Worm (Caenorhabditis elegans) whole organism, L4 larva: ENCODE measurements around the gene pdfr-1.
A peak's percentile ranks its signal among the peaks of the same experiment; 100 is the strongest.

Source experiments
- F37D6.2 ChIP-seq: sonication (generic microtip); optimal IDR thresholded peaks from 2 replicates; lab custom pipeline; 2016; ENCODE audit warnings: mild to moderate bottlenecking, missing genetic modification characterization, missing compliant biosample characterization
- F49E8.2 ChIP-seq: sonication (generic microtip); optimal IDR thresholded peaks from 2 replicates; lab custom pipeline; 2016; ENCODE audit warnings: missing compliant biosample characterization, mild to moderate bottlenecking, missing genetic modification characterization, borderline replicate concordance
- T26A8.4 ChIP-seq: fragments of 200-800 bp; sonication (Bioruptor generic); IDR thresholded peaks from 2 replicates; pipeline ENCODE4 v1.3.6; 2022; ENCODE audit warnings: missing genetic modification characterization, missing compliant biosample characterization
- Y105C5A.15 ChIP-seq: fragments of 200-800 bp; sonication (Bioruptor generic); IDR thresholded peaks from 2 replicates; pipeline ENCODE4 v1.3.6; 2022; ENCODE audit warnings: missing genetic modification characterization, missing compliant biosample characterization
- Y48G9A.11 ChIP-seq: fragments of 200-800 bp; sonication (Bioruptor generic); IDR thresholded peaks from 2 replicates; pipeline ENCODE4 v1.3.6; 2022; ENCODE audit warnings: missing genetic modification reagents, missing genetic modification characterization, missing compliant biosample characterization
- aha-1 ChIP-seq: fragments of 150-350 bp; peaks from one replicate; lab custom pipeline; 2014; ENCODE audit warnings: missing biosample characterization, missing genetic modification characterization
- aly-2 ChIP-seq: sonication (generic microtip); optimal IDR thresholded peaks from 2 replicates; lab custom pipeline; 2018; ENCODE audit warnings: missing biosample characterization, missing genetic modification characterization
- ama-1 ChIP-seq: fragments of 150-350 bp; optimal IDR thresholded peaks from 2 replicates; lab custom pipeline; 2014; ENCODE audit warnings: inconsistent platforms, mixed read lengths
- ceh-28 ChIP-seq: fragments of 150-350 bp; optimal IDR thresholded peaks from 2 replicates; lab custom pipeline; 2014; ENCODE audit warnings: missing biosample characterization, missing genetic modification reagents, missing genetic modification characterization
- ceh-62 ChIP-seq: sonication (generic microtip); optimal IDR thresholded peaks from 2 replicates; lab custom pipeline; 2017; ENCODE audit warnings: missing biosample characterization, missing genetic modification characterization
- ceh-82 ChIP-seq: sonication (generic microtip); optimal IDR thresholded peaks from 2 replicates; lab custom pipeline; 2017; ENCODE audit warnings: missing biosample characterization, missing genetic modification characterization
- ctbp-1 ChIP-seq: fragments of 200-800 bp; sonication (Bioruptor generic); IDR thresholded peaks from 2 replicates; pipeline ENCODE4 v1.3.6; 2022; ENCODE audit warnings: missing genetic modification reagents, missing genetic modification characterization, missing compliant biosample characterization
- daf-16 ChIP-seq, 3 experiments: sonication (generic microtip); optimal IDR thresholded peaks; 2 replicates each; lab custom pipeline; 2016 to 2017; ENCODE audit warnings: missing genetic modification characterization in 3 of 3, missing genetic modification reagents in 3 of 3, mild to moderate bottlenecking in 2 of 3, missing compliant biosample characterization in 2 of 3, missing biosample characterization in 1 of 3, moderate library complexity in 1 of 3
- daf-8 ChIP-seq: fragments of 200-800 bp; sonication (Bioruptor generic); IDR thresholded peaks from 2 replicates; pipeline ENCODE4 v1.3.6; 2022; ENCODE audit warnings: missing genetic modification characterization, missing compliant biosample characterization
- dmd-6 ChIP-seq: fragments of 200-800 bp; sonication (Bioruptor generic); IDR thresholded peaks from 2 replicates; pipeline ENCODE4 v1.3.6; 2022; ENCODE audit warnings: missing genetic modification reagents, missing genetic modification characterization, missing compliant biosample characterization
- dmd-8 ChIP-seq: fragments of 200-800 bp; sonication (Bioruptor generic); IDR thresholded peaks from 2 replicates; pipeline ENCODE4 v1.3.6; 2022; ENCODE audit warnings: missing genetic modification characterization, missing compliant biosample characterization
- dve-1 ChIP-seq: sonication (generic microtip); optimal IDR thresholded peaks from 2 replicates; lab custom pipeline; 2017; ENCODE audit warnings: antibody characterized with exemption, mild to moderate bottlenecking, missing genetic modification characterization, missing compliant biosample characterization; ENCODE audit not compliant: insufficient read depth
- egl-27 ChIP-seq: sonication (generic microtip); optimal IDR thresholded peaks from 3 replicates; lab custom pipeline; 2017; ENCODE audit warnings: missing biosample characterization, missing genetic modification reagents, missing genetic modification characterization
- egl-43 ChIP-seq: fragments of 200-800 bp; sonication (Bioruptor generic); IDR thresholded peaks from 2 replicates; pipeline ENCODE4 v1.3.6; 2022; ENCODE audit warnings: missing genetic modification reagents, missing genetic modification characterization, missing compliant biosample characterization
- fos-1 ChIP-seq: fragments of 150-350 bp; optimal IDR thresholded peaks from 2 replicates; lab custom pipeline; 2014; ENCODE audit warnings: missing biosample characterization, missing genetic modification characterization
- gei-8 ChIP-seq: fragments of 200-800 bp; sonication (Bioruptor generic); optimal IDR thresholded peaks from 2 replicates; lab custom pipeline; 2018; ENCODE audit warnings: mild to moderate bottlenecking, missing genetic modification characterization, missing compliant biosample characterization
- hlh-30 ChIP-seq: sonication (generic microtip); optimal IDR thresholded peaks from 2 replicates; lab custom pipeline; 2017; ENCODE audit warnings: antibody characterized with exemption, mild to moderate bottlenecking, missing genetic modification characterization, missing compliant biosample characterization; ENCODE audit not compliant: insufficient read depth
- jun-1 ChIP-seq: fragments of 150-350 bp; optimal IDR thresholded peaks from 2 replicates; lab custom pipeline; 2014; ENCODE audit warnings: missing biosample characterization, missing genetic modification reagents, missing genetic modification characterization
- lin-1 ChIP-seq: fragments of 200-800 bp; sonication (Bioruptor generic); IDR thresholded peaks from 2 replicates; pipeline ENCODE4 v1.3.6; 2022; ENCODE audit warnings: missing genetic modification reagents, missing genetic modification characterization, missing compliant biosample characterization
- lin-13 ChIP-seq: fragments of 150-350 bp; optimal IDR thresholded peaks from 2 replicates; lab custom pipeline; 2014; ENCODE audit warnings: missing biosample characterization, missing genetic modification reagents, missing genetic modification characterization
- lin-15B ChIP-seq: fragments of 150-350 bp; sonication (generic microtip); optimal IDR thresholded peaks from 3 replicates; lab custom pipeline; 2014; ENCODE audit warnings: missing biosample characterization, missing genetic modification characterization
- lin-29 ChIP-seq: fragments of 200-800 bp; sonication (Bioruptor generic); IDR thresholded peaks from 2 replicates; pipeline ENCODE4 v1.3.6; 2022; ENCODE audit warnings: missing genetic modification reagents, missing genetic modification characterization, missing compliant biosample characterization
- lir-3 ChIP-seq: sonication (generic microtip); optimal IDR thresholded peaks from 2 replicates; lab custom pipeline; 2016; ENCODE audit warnings: mild to moderate bottlenecking, missing genetic modification characterization, missing compliant biosample characterization
- madf-5 ChIP-seq, 2 experiments: fragments of 200-800 bp; sonication (Bioruptor generic); IDR thresholded peaks; 2 replicates each; pipeline ENCODE4 v1.3.6; 2022; ENCODE audit warnings: missing compliant biosample characterization in 2 of 2, missing genetic modification characterization in 2 of 2
- mes-2 ChIP-seq: sonication (generic microtip); optimal IDR thresholded peaks from 2 replicates; lab custom pipeline; 2016; ENCODE audit warnings: missing genotype, mild to moderate bottlenecking, missing genetic modification characterization, missing compliant biosample characterization; ENCODE audit not compliant: poor library complexity, severe bottlenecking
- nhr-10 ChIP-seq: fragments of 150-350 bp; optimal IDR thresholded peaks from 2 replicates; lab custom pipeline; 2014; ENCODE audit warnings: missing biosample characterization, missing genetic modification characterization
- nhr-102 ChIP-seq: sonication (generic microtip); optimal IDR thresholded peaks from 2 replicates; lab custom pipeline; 2016; ENCODE audit warnings: mild to moderate bottlenecking, missing genetic modification characterization, moderate library complexity, missing compliant biosample characterization
- nhr-11 ChIP-seq: fragments of 150-350 bp; optimal IDR thresholded peaks from 2 replicates; lab custom pipeline; 2014; ENCODE audit warnings: missing biosample characterization, missing genetic modification characterization
- nhr-111 ChIP-seq: fragments of 200-800 bp; sonication (Bioruptor generic); optimal IDR thresholded peaks from 2 replicates; lab custom pipeline; 2018; ENCODE audit warnings: mild to moderate bottlenecking, missing genetic modification characterization, missing compliant biosample characterization
- nhr-237 ChIP-seq: sonication (generic microtip); optimal IDR thresholded peaks from 2 replicates; lab custom pipeline; 2017; ENCODE audit warnings: missing biosample characterization, missing genetic modification characterization
- nhr-28 ChIP-seq: fragments of 150-350 bp; optimal IDR thresholded peaks from 2 replicates; lab custom pipeline; 2014; ENCODE audit warnings: missing biosample characterization, missing genetic modification characterization
- nhr-41 ChIP-seq: fragments of 200-800 bp; sonication (Bioruptor generic); IDR thresholded peaks from 2 replicates; pipeline ENCODE4 v1.3.6; 2022; ENCODE audit warnings: missing genetic modification reagents, missing genetic modification characterization, missing compliant biosample characterization
- nhr-6 ChIP-seq: fragments of 150-350 bp; optimal IDR thresholded peaks from 2 replicates; lab custom pipeline; 2014; ENCODE audit warnings: missing biosample characterization, missing genetic modification characterization
- nhr-76 ChIP-seq: fragments of 150-350 bp; optimal IDR thresholded peaks from 2 replicates; lab custom pipeline; 2014; ENCODE audit warnings: missing biosample characterization, missing genetic modification characterization
- php-3 ChIP-seq: fragments of 200-800 bp; sonication (Bioruptor generic); IDR thresholded peaks from 2 replicates; pipeline ENCODE4 v1.3.6; 2022; ENCODE audit warnings: missing genetic modification reagents, missing genetic modification characterization, missing compliant biosample characterization
- rbr-2 ChIP-seq: sonication (generic microtip); optimal IDR thresholded peaks from 2 replicates; lab custom pipeline; 2016; ENCODE audit warnings: missing genotype, missing genetic modification characterization, missing compliant biosample characterization
- saeg-2 ChIP-seq: fragments of 200-800 bp; sonication (Bioruptor generic); IDR thresholded peaks from 2 replicates; pipeline ENCODE4 v1.3.6; 2022; ENCODE audit warnings: missing genetic modification reagents, missing genetic modification characterization, missing compliant biosample characterization
- sdz-12 ChIP-seq: fragments of 200-800 bp; sonication (Bioruptor generic); optimal IDR thresholded peaks from 2 replicates; lab custom pipeline; 2018; ENCODE audit warnings: mild to moderate bottlenecking, missing genetic modification characterization, missing compliant biosample characterization
- snpc-1.2 ChIP-seq: fragments of 200-800 bp; sonication (Bioruptor generic); IDR thresholded peaks from 2 replicates; pipeline ENCODE4 v1.3.6; 2022; ENCODE audit warnings: missing genetic modification reagents, missing genetic modification characterization, missing compliant biosample characterization
- snpc-4 ChIP-seq: fragments of 150-350 bp; optimal IDR thresholded peaks from 2 replicates; lab custom pipeline; 2014; ENCODE audit warnings: missing biosample characterization, missing genetic modification characterization
- spr-1 ChIP-seq: sonication (generic microtip); optimal IDR thresholded peaks from 2 replicates; lab custom pipeline; 2016; ENCODE audit warnings: mild to moderate bottlenecking, missing genetic modification characterization, missing compliant biosample characterization
- tag-97 ChIP-seq: fragments of 200-800 bp; sonication (Bioruptor generic); IDR thresholded peaks from 2 replicates; pipeline ENCODE4 v1.3.6; 2022; ENCODE audit warnings: missing genetic modification characterization, missing compliant biosample characterization
- unc-130 ChIP-seq: sonication (generic microtip); optimal IDR thresholded peaks from 2 replicates; lab custom pipeline; 2016; ENCODE audit warnings: missing genetic modification reagents, missing genetic modification characterization, missing compliant biosample characterization
- vab-7 ChIP-seq: fragments of 200-800 bp; sonication (Bioruptor generic); IDR thresholded peaks from 2 replicates; pipeline ENCODE4 v1.3.6; 2022; ENCODE audit warnings: missing genetic modification reagents, missing genetic modification characterization, missing compliant biosample characterization
- zip-2 ChIP-seq: fragments of 150-350 bp; optimal IDR thresholded peaks from 2 replicates; lab custom pipeline; 2014; ENCODE audit warnings: missing biosample characterization, missing genetic modification characterization
- ztf-7 ChIP-seq: fragments of 150-350 bp; optimal IDR thresholded peaks from 2 replicates; lab custom pipeline; 2014; ENCODE audit warnings: missing biosample characterization, missing genetic modification characterization

The pdfr-1 gene

DNA sequence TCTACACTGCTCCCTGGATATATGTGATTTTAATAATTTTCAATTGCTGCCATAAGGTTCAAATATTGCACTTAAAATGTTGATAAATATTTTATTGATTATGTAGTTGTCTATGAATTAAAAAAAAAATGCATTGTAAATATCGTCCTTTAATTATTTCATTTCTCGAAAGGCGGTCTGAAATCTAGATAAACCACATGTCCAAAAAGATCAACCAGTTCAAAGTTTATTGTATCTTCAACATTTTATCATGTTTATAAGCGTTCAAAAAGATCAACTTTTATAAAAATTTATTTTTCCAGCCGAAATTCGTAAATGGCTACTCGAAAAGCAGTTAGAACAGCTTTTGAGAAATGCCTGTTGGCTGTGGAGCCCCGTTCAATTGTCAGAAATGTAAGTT lies 31.9 kb downstream of the pdfr-1 start, which contains the start of gene C13B9.2:
Gene C13B9.2 (plus strand): TSS at position 301 of the 400 bp plus-strand sequence.
- TF ChIP-seq lin-1 (GFP tag; lab: Robert Waterston, UW) (no peak), mes-2 (tag; lab: Kevin White, UChicago) (no peak), saeg-2 (GFP tag; lab: Robert Waterston, UW) (no peak)
- TF ChIP-seq, all 104 proteins: peak for 0

DNA sequence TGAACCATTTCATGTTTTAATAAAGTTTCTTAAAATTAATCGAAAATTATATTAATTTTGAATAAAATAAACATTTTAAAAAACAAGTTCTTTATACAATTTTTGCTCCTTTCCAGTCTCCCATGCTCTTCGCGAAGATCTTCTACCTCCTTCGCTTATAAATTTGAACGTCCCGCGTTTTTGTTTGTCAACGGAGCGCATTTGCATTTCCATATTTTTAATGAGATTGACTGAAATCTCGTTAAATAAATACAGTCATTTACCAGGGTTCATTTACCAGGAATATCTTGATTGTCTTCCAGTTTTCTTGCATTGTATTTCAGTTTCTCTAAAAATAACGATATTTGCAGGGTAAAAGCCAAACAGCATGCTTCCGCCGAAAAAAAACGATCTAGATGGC lies 36.8 kb downstream of the pdfr-1 start, which contains the start of gene cmtr-2:
Gene cmtr-2 (plus strand): TSS at position 351 of the 400 bp plus-strand sequence.
- TF ChIP-seq lin-13 (GFP tag; lab: Kevin White, UChicago) (no peak), aha-1 (tag; lab: Kevin White, UChicago) (peak; percentile 97), egl-43 (GFP tag; lab: Robert Waterston, UW) (no peak), nhr-28 (no peak), rbr-2 (peak; percentile 12), ceh-62 (no peak), lin-29 (GFP tag; lab: Robert Waterston, UW) (no peak), aly-2 (tag; lab: Kevin White, UChicago) (no peak), F49E8.2 (tag; lab: Kevin White, UChicago) (no peak), T26A8.4 (no peak), hlh-30 (tag; lab: Kevin White, UChicago) (peak; percentile 11), zip-2 (tag; lab: Kevin White, UChicago) (no peak), gei-8 (GFP tag; lab: Kevin White, UChicago) (no peak), egl-27 (no peak), sdz-12 (no peak), nhr-76 (tag; lab: Kevin White, UChicago) (no peak), daf-8 (no peak), spr-1 (tag; lab: Kevin White, UChicago) (no peak), ctbp-1 (GFP tag; lab: Robert Waterston, UW) (no peak), nhr-11 (tag; lab: Kevin White, UChicago) (no peak), Y105C5A.15 (GFP tag; lab: Robert Waterston, UW) (no peak), nhr-237 (no peak), dve-1 (peak; percentile 50), dmd-6 (GFP tag; lab: Robert Waterston, UW) (no peak), Y48G9A.11 (GFP tag; lab: Robert Waterston, UW) (no peak), php-3 (no peak), nhr-111 (GFP tag; lab: Kevin White, UChicago) (no peak), tag-97 (GFP tag; lab: Robert Waterston, UW) (no peak), ama-1 (lab: Kevin White, UChicago) (no peak), F37D6.2 (tag; lab: Kevin White, UChicago) (no peak), nhr-10 (tag; lab: Kevin White, UChicago) (no peak), snpc-4 (tag; lab: Kevin White, UChicago) (no peak), lin-15B (tag; lab: Kevin White, UChicago) (no peak), ceh-28 (tag; lab: Kevin White, UChicago) (no peak), daf-16 (GFP tag; optimal IDR thresholded peaks at IDR 0.05; lab: Kevin White, UChicago) (no peak), daf-16 (tag; optimal IDR thresholded peaks at IDR 0.05; lab: Kevin White, UChicago) (peak; percentile 28), dmd-8 (GFP tag; lab: Robert Waterston, UW) (no peak), nhr-41 (GFP tag; lab: Robert Waterston, UW) (no peak), snpc-1.2 (GFP tag; lab: Robert Waterston, UW) (no peak), fos-1 (tag; lab: Kevin White, UChicago) (no peak), madf-5 (GFP tag; IDR thresholded peaks at IDR 0.05; lab: Robert Waterston, UW) (no peak), unc-130 (no peak), nhr-6 (tag; lab: Kevin White, UChicago) (no peak), jun-1 (no peak), ztf-7 (no peak), mes-2 (tag; lab: Kevin White, UChicago) (peak; percentile 79), vab-7 (GFP tag; lab: Robert Waterston, UW) (no peak), nhr-102 (tag; lab: Kevin White, UChicago) (no peak), ceh-82 (tag; lab: Kevin White, UChicago) (no peak), lir-3 (tag; lab: Kevin White, UChicago) (no peak)
